Fruit fly (Drosophila melanogaster) whole organism, pupa: ENCODE data around the gene CG2182.
A peak's percentile ranks its signal among the peaks of the same experiment; 100 is the strongest.

Experiments used
- CG13204 ChIP-seq: fragments of 200-800 bp; sonication (Bioruptor generic); optimal IDR thresholded peaks from 2 replicates; lab custom pipeline; 2018; ENCODE audit warnings: missing biosample characterization, mild to moderate bottlenecking, missing genetic modification characterization, moderate library complexity
- CG15710 ChIP-seq: fragments of 200-800 bp; sonication (Bioruptor generic); optimal IDR thresholded peaks from 2 replicates; lab custom pipeline; 2018; ENCODE audit warnings: missing biosample characterization, mild to moderate bottlenecking, missing genetic modification characterization, moderate library complexity
- CG17806 ChIP-seq: fragments of 200-800 bp; sonication (Bioruptor generic); optimal IDR thresholded peaks from 2 replicates; lab custom pipeline; 2018; ENCODE audit warnings: missing biosample characterization, mild to moderate bottlenecking, missing genetic modification characterization, moderate library complexity
- CG4496 ChIP-seq: fragments of 200-800 bp; sonication (Bioruptor generic); IDR thresholded peaks from 3 replicates; pipeline ENCODE4 v1.3.6; 2022; ENCODE audit warnings: missing biosample characterization, missing genetic modification characterization
- CG8159 ChIP-seq: fragments of 200-800 bp; sonication (Bioruptor generic); optimal IDR thresholded peaks from 3 replicates; lab custom pipeline; 2018; ENCODE audit warnings: missing biosample characterization, mild to moderate bottlenecking, missing genetic modification characterization, moderate library complexity
- CG9948 ChIP-seq: fragments of 200-800 bp; sonication (Bioruptor generic); optimal IDR thresholded peaks from 2 replicates; lab custom pipeline; 2018; ENCODE audit warnings: missing biosample characterization, mild to moderate bottlenecking, missing genetic modification characterization, moderate library complexity
- D1 ChIP-seq: fragments of 200-800 bp; sonication (Bioruptor generic); optimal IDR thresholded peaks from 2 replicates; lab custom pipeline; 2018; ENCODE audit warnings: missing biosample characterization, mild to moderate bottlenecking, missing genetic modification characterization, moderate library complexity
- Pif1B ChIP-seq: fragments of 200-800 bp; sonication (Bioruptor generic); optimal IDR thresholded peaks from 3 replicates; lab custom pipeline; 2016; ENCODE audit warnings: missing biosample characterization, missing genetic modification characterization
- rn ChIP-seq: fragments of 200-800 bp; sonication (Bioruptor generic); IDR thresholded peaks from 2 replicates; pipeline ENCODE4 v1.3.6; 2022; ENCODE audit warnings: missing biosample characterization, missing genetic modification characterization

DNA sequence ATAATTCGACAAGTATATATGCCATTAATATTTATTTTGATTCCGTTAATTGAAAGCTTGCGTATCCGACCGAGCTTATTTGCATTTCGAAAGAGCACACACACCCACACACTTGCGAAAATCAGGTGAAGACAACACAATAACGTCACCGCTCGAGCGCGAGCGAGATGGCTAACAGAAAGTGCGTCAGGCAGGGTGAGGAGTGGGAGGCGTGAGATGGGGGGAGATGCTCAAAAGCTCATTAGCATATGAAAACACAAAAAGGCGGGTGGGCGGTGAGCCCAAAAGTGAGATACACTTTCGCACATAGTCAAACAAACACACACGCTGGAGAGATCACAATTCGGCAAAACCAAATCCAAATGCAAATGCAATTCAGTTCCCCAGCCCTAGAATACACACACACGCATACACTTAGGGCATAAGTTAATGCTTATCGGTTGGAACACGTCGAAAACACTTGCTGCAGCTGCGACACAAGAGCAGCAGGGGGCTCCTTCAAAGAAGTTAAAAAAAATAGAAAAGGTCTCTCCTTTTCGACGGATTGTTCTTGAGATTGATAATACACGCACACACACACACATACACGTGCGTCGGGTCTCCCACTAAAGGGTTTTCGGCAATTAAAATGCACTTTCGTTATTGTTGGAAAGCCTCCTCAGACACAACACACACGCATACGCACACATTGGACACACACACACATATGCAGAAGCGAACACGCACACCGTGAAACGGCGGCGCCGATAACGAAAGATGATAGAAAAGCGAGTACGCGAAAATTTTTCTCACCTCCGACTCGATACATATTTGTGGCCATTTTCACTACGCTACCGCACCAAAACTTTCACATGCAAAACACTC is 11.8 kb downstream of the CG2182 start:
- TF ChIP-seq Pif1B (GFP tag; lab: Kevin White, UChicago): no peak
- no peak for TF ChIP-seq CG15710 (tag; lab: Kevin White, UChicago)
- TF ChIP-seq CG9948 (tag; lab: Kevin White, UChicago): no peak
- TF ChIP-seq D1: no peak
- TF ChIP-seq CG17806 (tag; lab: Kevin White, UChicago): no peak
- TF ChIP-seq CG13204 (GFP tag; lab: Kevin White, UChicago): no peak
- TF ChIP-seq rn (GFP tag; lab: Robert Waterston, UW): no peak
- 0 out of 3 replicates have a peak, but pooled peaks have one; percentile 21 for TF ChIP-seq CG4496 (GFP tag; lab: Robert Waterston, UW)
- no peak for TF ChIP-seq CG8159
